Worm (Caenorhabditis elegans) whole organism, L1 larva: ENCODE data around the gene R10H10.4.

Experiments
- C16A3.4 ChIP-seq: fragments of 150-350 bp; optimal IDR thresholded peaks from 2 replicates; lab custom pipeline; 2014; ENCODE audit warnings: missing biosample characterization, missing genetic modification characterization
- C34B4.2 ChIP-seq: sonication (generic microtip); optimal IDR thresholded peaks from 2 replicates; lab custom pipeline; 2017; ENCODE audit warnings: mild to moderate bottlenecking, missing genetic modification characterization, missing compliant biosample characterization
- F16B12.6 ChIP-seq: fragments of 150-350 bp; optimal IDR thresholded peaks from 2 replicates; lab custom pipeline; 2014; ENCODE audit warnings: missing biosample characterization, missing genetic modification characterization
- Y116A8C.19 ChIP-seq: sonication (generic microtip); optimal IDR thresholded peaks from 2 replicates; lab custom pipeline; 2016; ENCODE audit warnings: missing compliant biosample characterization, missing genetic modification characterization, borderline replicate concordance
- alr-1 ChIP-seq: fragments of 200-800 bp; sonication (Bioruptor generic); optimal IDR thresholded peaks from 2 replicates; lab custom pipeline; 2018; ENCODE audit warnings: borderline replicate concordance, mild to moderate bottlenecking, missing genetic modification characterization, missing compliant biosample characterization
- aly-2 ChIP-seq: fragments of 150-350 bp; optimal IDR thresholded peaks from 2 replicates; lab custom pipeline; 2014; ENCODE audit warnings: missing biosample characterization, missing genetic modification characterization
- ama-1 ChIP-seq: fragments of 150-350 bp; optimal IDR thresholded peaks from 2 replicates; lab custom pipeline; 2014
- blmp-1 ChIP-seq: fragments of 150-350 bp; optimal IDR thresholded peaks from 2 replicates; lab custom pipeline; 2014; ENCODE audit warnings: missing biosample characterization, missing genetic modification characterization
- ceh-8 ChIP-seq: fragments of 200-800 bp; sonication (Bioruptor generic); optimal IDR thresholded peaks from 2 replicates; lab custom pipeline; 2018; ENCODE audit warnings: mild to moderate bottlenecking, missing genetic modification characterization, moderate library complexity, missing compliant biosample characterization
- ceh-82 ChIP-seq, 3 experiments: fragments of 150-350 bp in 1 of 3; sonication (generic microtip) in 2 of 3; optimal IDR thresholded peaks; 2 replicates each; lab custom pipeline; 2014 to 2017; ENCODE audit warnings: missing biosample characterization in 3 of 3, missing genetic modification characterization in 3 of 3
- ceh-90 ChIP-seq: sonication (generic microtip); optimal IDR thresholded peaks from 2 replicates; lab custom pipeline; 2016; ENCODE audit warnings: missing genetic modification characterization, missing compliant biosample characterization
- dpl-1 ChIP-seq, 3 experiments: fragments of 150-350 bp in 2 of 3; sonication (generic microtip) in 1 of 3; optimal IDR thresholded peaks; 2 replicates each; lab custom pipeline; 2014 to 2017; ENCODE audit warnings: missing biosample characterization in 3 of 3, missing genetic modification characterization in 3 of 3, missing genetic modification reagents in 3 of 3
- efl-1 ChIP-seq, 4 experiments: fragments of 150-350 bp; optimal IDR thresholded peaks in 3 of 4; peaks in 1 of 4; 1 replicate in 1 of 4; 2 replicates in 3 of 4; lab custom pipeline; 2014; ENCODE audit warnings: missing biosample characterization in 2 of 4, missing genetic modification characterization in 2 of 4, missing genetic modification reagents in 2 of 4
- egl-13 ChIP-seq: sonication (generic microtip); optimal IDR thresholded peaks from 2 replicates; lab custom pipeline; 2016; ENCODE audit warnings: missing genotype, missing genetic modification reagents, missing genetic modification characterization, missing compliant biosample characterization
- elt-2 ChIP-seq: sonication (generic microtip); optimal IDR thresholded peaks from 2 replicates; lab custom pipeline; 2016; ENCODE audit warnings: missing genetic modification characterization, mild to moderate bottlenecking, inconsistent platforms, missing compliant biosample characterization, missing genetic modification reagents
- elt-3 ChIP-seq, 6 experiments: fragments of 150-350 bp in 1 of 6; sonication (generic microtip); optimal IDR thresholded peaks; 2 replicates each; lab custom pipeline; 2017 to 2018; ENCODE audit warnings: missing biosample characterization in 6 of 6, missing genetic modification characterization in 6 of 6, inconsistent platforms in 1 of 6
- ets-5 ChIP-seq: fragments of 200-800 bp; sonication (Bioruptor generic); IDR thresholded peaks from 2 replicates; pipeline ENCODE4 v1.3.6; 2022; ENCODE audit warnings: missing genetic modification characterization, missing compliant biosample characterization
- fkh-8 ChIP-seq: sonication (generic microtip); optimal IDR thresholded peaks from 2 replicates; lab custom pipeline; 2016; ENCODE audit warnings: mild to moderate bottlenecking, missing genetic modification characterization, missing compliant biosample characterization
- fos-1 ChIP-seq: fragments of 150-350 bp; optimal IDR thresholded peaks from 2 replicates; lab custom pipeline; 2014; ENCODE audit warnings: missing biosample characterization, missing genetic modification characterization
- irx-1 ChIP-seq: sonication (generic microtip); optimal IDR thresholded peaks from 2 replicates; lab custom pipeline; 2016; ENCODE audit warnings: missing genetic modification characterization, missing compliant biosample characterization
- isw-1 ChIP-seq: fragments of 200-800 bp; sonication (Bioruptor generic); IDR thresholded peaks from 2 replicates; pipeline ENCODE4 v1.3.6; 2022; ENCODE audit warnings: missing genetic modification characterization, missing compliant biosample characterization
- jun-1 ChIP-seq: fragments of 150-350 bp; optimal IDR thresholded peaks from 2 replicates; lab custom pipeline; 2014; ENCODE audit warnings: missing biosample characterization, missing genetic modification reagents, missing genetic modification characterization
- lin-13 ChIP-seq: fragments of 150-350 bp; optimal IDR thresholded peaks from 2 replicates; lab custom pipeline; 2014; ENCODE audit warnings: missing biosample characterization, missing genetic modification reagents, missing genetic modification characterization
- lin-14 ChIP-seq: fragments of 200-800 bp; sonication (Bioruptor generic); optimal IDR thresholded peaks from 2 replicates; lab custom pipeline; 2018; ENCODE audit warnings: mild to moderate bottlenecking, missing genetic modification characterization, moderate library complexity, missing compliant biosample characterization
- lin-15B ChIP-seq: fragments of 150-350 bp; sonication (generic microtip); optimal IDR thresholded peaks from 3 replicates; lab custom pipeline; 2014; ENCODE audit warnings: missing biosample characterization, missing genetic modification characterization
- lin-35 ChIP-seq, 2 experiments: fragments of 150-350 bp; optimal IDR thresholded peaks; 2 replicates each; lab custom pipeline; 2014; ENCODE audit warnings: missing biosample characterization in 2 of 2, missing genetic modification characterization in 2 of 2, missing genetic modification reagents in 2 of 2
- lin-39 ChIP-seq: fragments of 150-350 bp; optimal IDR thresholded peaks from 2 replicates; lab custom pipeline; 2014; ENCODE audit warnings: missing biosample characterization, missing genetic modification reagents, missing genetic modification characterization
- lir-3 ChIP-seq: sonication (generic microtip); optimal IDR thresholded peaks from 2 replicates; lab custom pipeline; 2016; ENCODE audit warnings: mild to moderate bottlenecking, missing genetic modification characterization, moderate library complexity, missing compliant biosample characterization; ENCODE audit not compliant: poor library complexity
- lsy-2 ChIP-seq, 2 experiments: fragments of 150-350 bp; optimal IDR thresholded peaks; 2 replicates each; lab custom pipeline; 2014; ENCODE audit warnings: missing biosample characterization in 2 of 2, missing genetic modification characterization in 2 of 2
- mdl-1 ChIP-seq, 2 experiments: fragments of 150-350 bp; optimal IDR thresholded peaks; 2 replicates each; lab custom pipeline; 2014 to 2017; ENCODE audit warnings: missing biosample characterization in 2 of 2, missing genetic modification characterization in 2 of 2, inconsistent platforms in 1 of 2
- mef-2 ChIP-seq: fragments of 150-350 bp; optimal IDR thresholded peaks from 2 replicates; lab custom pipeline; 2014; ENCODE audit warnings: missing biosample characterization, missing genetic modification characterization
- mep-1 ChIP-seq: fragments of 150-350 bp; optimal IDR thresholded peaks from 2 replicates; lab custom pipeline; 2014; ENCODE audit warnings: missing biosample characterization, missing genetic modification characterization
- nhr-12 ChIP-seq: sonication (generic microtip); optimal IDR thresholded peaks from 2 replicates; lab custom pipeline; 2017; ENCODE audit warnings: missing biosample characterization, missing genetic modification characterization
- nhr-19 ChIP-seq: fragments of 200-800 bp; sonication (Bioruptor generic); conservative IDR thresholded peaks from 2 replicates; pipeline ENCODE4 v1.3.6; 2022; ENCODE audit warnings: missing genetic modification characterization, missing compliant biosample characterization
- nhr-20 ChIP-seq: sonication (generic microtip); optimal IDR thresholded peaks from 2 replicates; lab custom pipeline; 2016; ENCODE audit warnings: mild to moderate bottlenecking, missing genetic modification characterization, missing compliant biosample characterization
- nhr-47 ChIP-seq: sonication (generic microtip); optimal IDR thresholded peaks from 2 replicates; lab custom pipeline; 2016; ENCODE audit warnings: mild to moderate bottlenecking, missing genetic modification characterization, moderate library complexity, missing compliant biosample characterization
- nhr-71 ChIP-seq: sonication (generic microtip); optimal IDR thresholded peaks from 2 replicates; lab custom pipeline; 2016; ENCODE audit warnings: mild to moderate bottlenecking, missing genetic modification characterization, moderate library complexity, missing compliant biosample characterization
- nhr-77 ChIP-seq: fragments of 150-350 bp; optimal IDR thresholded peaks from 2 replicates; lab custom pipeline; 2014; ENCODE audit warnings: missing biosample characterization, missing genetic modification characterization
- nhr-85 ChIP-seq: sonication (generic microtip); peaks from one replicate; lab custom pipeline; 2016; ENCODE audit warnings: missing genetic modification characterization, inconsistent platforms, missing compliant biosample characterization
- nhr-90 ChIP-seq: sonication (generic microtip); optimal IDR thresholded peaks from 2 replicates; lab custom pipeline; 2016; ENCODE audit warnings: mild to moderate bottlenecking, missing genetic modification characterization, missing compliant biosample characterization; ENCODE audit not compliant: poor library complexity
- rnt-1 ChIP-seq: sonication (generic microtip); optimal IDR thresholded peaks from 2 replicates; lab custom pipeline; 2016; ENCODE audit warnings: mild to moderate bottlenecking, missing genetic modification characterization, moderate library complexity, missing compliant biosample characterization
- skn-1 ChIP-seq: fragments of 150-350 bp; optimal IDR thresholded peaks from 2 replicates; lab custom pipeline; 2014; ENCODE audit warnings: missing biosample characterization, missing genetic modification characterization
- snpc-4 ChIP-seq: fragments of 150-350 bp; optimal IDR thresholded peaks from 2 replicates; lab custom pipeline; 2014; ENCODE audit warnings: missing biosample characterization, missing genetic modification characterization
- snu-23 ChIP-seq: sonication (generic microtip); optimal IDR thresholded peaks from 2 replicates; lab custom pipeline; 2016; ENCODE audit warnings: missing genetic modification characterization, missing compliant biosample characterization
- sup-37 ChIP-seq: fragments of 200-800 bp; sonication (Bioruptor generic); optimal IDR thresholded peaks from 2 replicates; lab custom pipeline; 2018; ENCODE audit warnings: mild to moderate bottlenecking, missing genetic modification characterization, missing compliant biosample characterization
- swsn-7 ChIP-seq: sonication (generic microtip); optimal IDR thresholded peaks from 2 replicates; lab custom pipeline; 2016; ENCODE audit warnings: missing genetic modification characterization, missing compliant biosample characterization
- tlp-1 ChIP-seq: fragments of 150-350 bp; optimal IDR thresholded peaks from 2 replicates; lab custom pipeline; 2014; ENCODE audit warnings: missing biosample characterization, missing genetic modification characterization
- unc-30 ChIP-seq: sonication (generic microtip); optimal IDR thresholded peaks from 2 replicates; lab custom pipeline; 2017; ENCODE audit warnings: missing biosample characterization, missing genetic modification characterization
- unc-62 ChIP-seq: fragments of 150-350 bp; optimal IDR thresholded peaks from 2 replicates; lab custom pipeline; 2014; ENCODE audit warnings: missing biosample characterization, missing genetic modification reagents, missing genetic modification characterization
- vab-15 ChIP-seq: sonication (generic microtip); optimal IDR thresholded peaks from 2 replicates; lab custom pipeline; 2017; ENCODE audit warnings: missing genotype, mild to moderate bottlenecking, missing genetic modification characterization, missing compliant biosample characterization
- zag-1 ChIP-seq: fragments of 150-350 bp; optimal IDR thresholded peaks from 2 replicates; lab custom pipeline; 2014; ENCODE audit warnings: missing biosample characterization, missing genetic modification characterization

The R10H10.4 gene

ce11 chrIV:10346948-10347347, 47.8 kb downstream of the R10H10.4 start:
- TF ChIP-seq C16A3.4 (tag; lab: Kevin White, UChicago) (no peak), nhr-19 (GFP tag; lab: Robert Waterston, UW) (no peak)

ce11 chrIV:10345990-10346389, 48.8 kb downstream of the R10H10.4 start:
- TF ChIP-seq aly-2 (no peak), lin-13 (no peak), elt-3 (tag; optimal IDR thresholded peaks at IDR 0.05; lab: Kevin White, UChicago) (peak in 1 of 6 experiments; percentile 79), nhr-77 (tag; lab: Kevin White, UChicago) (peak; percentile 67), ets-5 (GFP tag; lab: Robert Waterston, UW) (no peak), C34B4.2 (tag; lab: Kevin White, UChicago) (no peak), lir-3 (tag; lab: Kevin White, UChicago) (peak; percentile 8), snpc-4 (peak; percentile 21), nhr-71 (tag; lab: Kevin White, UChicago) (peak; percentile 72), swsn-7 (peak; percentile 42), efl-1 (optimal IDR thresholded peaks at IDR 0.05; lab: Kevin White, UChicago) (peak; percentile 43 to 49), efl-1 (GFP tag; optimal IDR thresholded peaks at IDR 0.05 in 1 of 2; lab: Kevin White, UChicago) (peak in 1 of 2 experiments; percentile 88), mdl-1 (tag; optimal IDR thresholded peaks at IDR 0.05; lab: Kevin White, UChicago) (peak in 1 of 2 experiments; percentile 39), lin-39 (tag; lab: Kevin White, UChicago) (no peak), rnt-1 (tag; lab: Kevin White, UChicago) (peak; percentile 64), dpl-1 (GFP tag; optimal IDR thresholded peaks at IDR 0.05; lab: Kevin White, UChicago) (peak in 2 of 3 experiments; percentile 32), unc-30 (tag; lab: Kevin White, UChicago) (no peak), fos-1 (peak; percentile 41), unc-62 (no peak), ceh-90 (tag; lab: Kevin White, UChicago) (no peak), fkh-8 (tag; lab: Kevin White, UChicago) (no peak), elt-2 (tag; lab: Kevin White, UChicago) (no peak), irx-1 (tag; lab: Kevin White, UChicago) (peak; percentile 48), Y116A8C.19 (tag; lab: Kevin White, UChicago) (no peak), skn-1 (tag; lab: Kevin White, UChicago) (peak; percentile 54), snu-23 (GFP tag; lab: Kevin White, UChicago) (peak; percentile 73), nhr-12 (tag; lab: Kevin White, UChicago) (no peak), nhr-20 (tag; lab: Kevin White, UChicago) (peak; percentile 66), nhr-85 (tag; lab: Kevin White, UChicago) (peak; percentile 39), lin-35 (GFP tag; optimal IDR thresholded peaks at IDR 0.05; lab: Kevin White, UChicago) (peak; percentile 30 to 54), nhr-47 (tag; lab: Kevin White, UChicago) (peak; percentile 34), nhr-90 (tag; lab: Kevin White, UChicago) (peak; percentile 15), tlp-1 (tag; lab: Kevin White, UChicago) (no peak), lsy-2 (tag; optimal IDR thresholded peaks at IDR 0.05; lab: Kevin White, UChicago) (peak; percentile 12 to 75), zag-1 (tag; lab: Kevin White, UChicago) (no peak), blmp-1 (tag; lab: Kevin White, UChicago) (peak; percentile 93), isw-1 (no peak), ceh-82 (tag; optimal IDR thresholded peaks at IDR 0.05; lab: Kevin White, UChicago) (peak in 1 of 3 experiments; percentile 46), F16B12.6 (tag; lab: Kevin White, UChicago) (no peak), jun-1 (peak; percentile 4), alr-1 (tag; lab: Kevin White, UChicago) (no peak), mef-2 (tag; lab: Kevin White, UChicago) (no peak), sup-37 (GFP tag; lab: Kevin White, UChicago) (no peak), lin-15B (tag; lab: Kevin White, UChicago) (no peak), ama-1 (lab: Kevin White, UChicago) (no peak), egl-13 (tag; lab: Kevin White, UChicago) (no peak), ceh-8 (peak; percentile 18), mep-1 (tag; lab: Kevin White, UChicago) (peak; percentile 85), vab-15 (tag; lab: Kevin White, UChicago) (no peak), lin-14 (GFP tag; lab: Kevin White, UChicago) (peak; percentile 90)
